Worm (Caenorhabditis elegans): Measurements from ENCODE around the gene K02D3.1.

- TF ChIP-seq duxl-1 (tag; optimal IDR thresholded peaks at IDR 0.05; ENCODE audit: poor library complexity) (no peak), F10B5.3 (tag; optimal IDR thresholded peaks at IDR 0.05) (peak; percentile 47), nhr-237 (tag; optimal IDR thresholded peaks at IDR 0.05) (no peak), fos-1 (tag; optimal IDR thresholded peaks at IDR 0.05) (no peak), egl-27 (tag; optimal IDR thresholded peaks at IDR 0.05) (no peak), T20F7.1 (GFP tag; optimal IDR thresholded peaks at IDR 0.05) (no peak)
These were observed 20.2 kb downstream of the K02D3.1 start, which contains the start of gene pix-1 for ce11 chrX:13726874-13727343.

Data from whole organism, L4 larva.